Fruit fly (Drosophila melanogaster) whole organism, embryonic: Measurements from ENCODE around the gene Lsp1alpha.

ENCODE experiments used
- CG10209 ChIP-seq: fragments of 200-800 bp; sonication (Bioruptor generic); optimal IDR thresholded peaks from 3 replicates; lab custom pipeline; 2017; ENCODE audit warnings: missing biosample characterization, mild to moderate bottlenecking, missing genetic modification characterization, missing genetic modification reagents
- CG10565 ChIP-seq: fragments of 200-800 bp; sonication (Bioruptor generic); optimal IDR thresholded peaks from 3 replicates; lab custom pipeline; 2016; ENCODE audit warnings: missing biosample characterization, mild to moderate bottlenecking, missing genetic modification characterization
- CG11398 ChIP-seq: fragments of 200-800 bp; sonication (Bioruptor generic); optimal IDR thresholded peaks from 2 replicates; lab custom pipeline; 2016; ENCODE audit warnings: missing biosample characterization, missing genetic modification characterization
- CG11504 ChIP-seq: fragments of 200-800 bp; sonication (Bioruptor generic); optimal IDR thresholded peaks from 3 replicates; lab custom pipeline; 2019; ENCODE audit warnings: missing biosample characterization, mild to moderate bottlenecking, missing genetic modification characterization, moderate library complexity
- CG11696 ChIP-seq: fragments of 200-800 bp; sonication (Bioruptor generic); IDR thresholded peaks from 2 replicates; pipeline ENCODE4 v1.3.6; 2022; ENCODE audit warnings: missing biosample characterization, missing genetic modification characterization
- CG12071 ChIP-seq: fragments of 200-800 bp; sonication (Bioruptor generic); optimal IDR thresholded peaks from 3 replicates; lab custom pipeline; 2018; ENCODE audit warnings: missing biosample characterization, mild to moderate bottlenecking, missing genetic modification characterization
- CG12236 ChIP-seq: fragments of 200-800 bp; sonication (Bioruptor generic); optimal IDR thresholded peaks from 2 replicates; lab custom pipeline; 2016; ENCODE audit warnings: missing biosample characterization, missing genetic modification characterization
- CG13894 ChIP-seq: fragments of 200-800 bp; sonication (Bioruptor generic); optimal IDR thresholded peaks from 3 replicates; lab custom pipeline; 2018; ENCODE audit warnings: missing biosample characterization, mild to moderate bottlenecking, missing genetic modification characterization, moderate library complexity
- CG17328 ChIP-seq: fragments of 200-800 bp; sonication (Bioruptor generic); IDR thresholded peaks from 2 replicates; pipeline ENCODE4 v1.3.6; 2022; ENCODE audit warnings: missing biosample characterization, missing genetic modification characterization
- CG18599 ChIP-seq: fragments of 200-800 bp; sonication (Bioruptor generic); optimal IDR thresholded peaks from 3 replicates; lab custom pipeline; 2017; ENCODE audit warnings: missing biosample characterization, missing genetic modification characterization, mild to moderate bottlenecking, moderate library complexity, missing genetic modification reagents
- CG3065 ChIP-seq: fragments of 200-800 bp; sonication (Bioruptor generic); optimal IDR thresholded peaks from 2 replicates; lab custom pipeline; 2016; ENCODE audit warnings: missing biosample characterization, missing genetic modification characterization
- CG31365 ChIP-seq: fragments of 200-800 bp; sonication (Bioruptor generic); optimal IDR thresholded peaks from 2 replicates; lab custom pipeline; 2018; ENCODE audit warnings: missing biosample characterization, mild to moderate bottlenecking, missing genetic modification characterization
- CG32772 ChIP-seq: fragments of 200-800 bp; sonication (Bioruptor generic); IDR thresholded peaks from 2 replicates; pipeline ENCODE4 v1.3.6; 2022; ENCODE audit warnings: missing biosample characterization, missing genetic modification characterization
- CG42726 ChIP-seq: fragments of 200-800 bp; sonication (Bioruptor generic); IDR thresholded peaks from 2 replicates; pipeline ENCODE4 v1.3.6; 2022; ENCODE audit warnings: missing biosample characterization, missing genetic modification characterization; ENCODE audit not compliant: partially characterized antibody
- CG4328 ChIP-seq: fragments of 200-800 bp; sonication (Bioruptor generic); optimal IDR thresholded peaks from 3 replicates; lab custom pipeline; 2017; ENCODE audit warnings: missing biosample characterization, missing genetic modification reagents, missing genetic modification characterization
- CG43689 ChIP-seq: fragments of 200-800 bp; sonication (Bioruptor generic); IDR thresholded peaks from 2 replicates; pipeline ENCODE4 v1.3.6; 2022; ENCODE audit warnings: missing biosample characterization, missing genetic modification characterization
- CG6654 ChIP-seq: fragments of 200-800 bp; sonication (Bioruptor generic); optimal IDR thresholded peaks from 2 replicates; lab custom pipeline; 2017; ENCODE audit warnings: missing biosample characterization, mild to moderate bottlenecking, missing genetic modification characterization
- CG7963 ChIP-seq: fragments of 200-800 bp; sonication (Bioruptor generic); IDR thresholded peaks from 3 replicates; pipeline ENCODE4 v1.3.6; 2022; ENCODE audit warnings: missing biosample characterization, missing genetic modification characterization; ENCODE audit not compliant: partially characterized antibody
- CG7987 ChIP-seq: fragments of 200-800 bp; sonication (Bioruptor generic); optimal IDR thresholded peaks from 2 replicates; lab custom pipeline; 2018; ENCODE audit warnings: missing biosample characterization, mild to moderate bottlenecking, missing genetic modification characterization, moderate library complexity
- CG9215 ChIP-seq: fragments of 200-800 bp; sonication (Bioruptor generic); IDR thresholded peaks from 2 replicates; pipeline ENCODE4 v1.3.6; 2022; ENCODE audit warnings: missing biosample characterization, missing genetic modification characterization
- CG9876 ChIP-seq: fragments of 200-800 bp; sonication (Bioruptor generic); optimal IDR thresholded peaks from 2 replicates; lab custom pipeline; 2016; ENCODE audit warnings: missing biosample characterization, missing genetic modification characterization
- D19B ChIP-seq: fragments of 200-800 bp; sonication (Bioruptor generic); optimal IDR thresholded peaks from 2 replicates; lab custom pipeline; 2017; ENCODE audit warnings: missing biosample characterization, mild to moderate bottlenecking, missing genetic modification characterization
- Fer3 ChIP-seq: fragments of 200-800 bp; sonication (Bioruptor generic); optimal IDR thresholded peaks from 2 replicates; lab custom pipeline; 2018; ENCODE audit warnings: missing biosample characterization, mild to moderate bottlenecking, missing genetic modification characterization, moderate library complexity
- Hr3 ChIP-seq: fragments of 200-800 bp; sonication (Bioruptor generic); optimal IDR thresholded peaks from 3 replicates; lab custom pipeline; 2016; ENCODE audit warnings: missing biosample characterization, missing genetic modification characterization
- Mes4 ChIP-seq: fragments of 200-800 bp; sonication (Bioruptor generic); optimal IDR thresholded peaks from 2 replicates; lab custom pipeline; 2016; ENCODE audit warnings: missing biosample characterization, missing genetic modification characterization
- Side ChIP-seq: fragments of 200-800 bp; sonication (Bioruptor generic); optimal IDR thresholded peaks from 2 replicates; lab custom pipeline; 2016; ENCODE audit warnings: missing biosample characterization, missing genetic modification characterization
- Spps ChIP-seq: fragments of 200-800 bp; sonication (Bioruptor generic); optimal IDR thresholded peaks from 2 replicates; lab custom pipeline; 2018; ENCODE audit warnings: missing biosample characterization, mild to moderate bottlenecking, missing genetic modification characterization
- Sry-β ChIP-seq: fragments of 200-800 bp; sonication (Bioruptor generic); optimal IDR thresholded peaks from 2 replicates; lab custom pipeline; 2018; ENCODE audit warnings: missing biosample characterization, mild to moderate bottlenecking, missing genetic modification characterization, moderate library complexity
- ato ChIP-seq: fragments of 200-800 bp; sonication (Bioruptor generic); IDR thresholded peaks from 2 replicates; pipeline ENCODE4 v1.3.6; 2022; ENCODE audit warnings: missing biosample characterization, missing genetic modification characterization; ENCODE audit not compliant: partially characterized antibody
- bigmax ChIP-seq: fragments of 200-800 bp; sonication (Bioruptor generic); optimal IDR thresholded peaks from 2 replicates; lab custom pipeline; 2018; ENCODE audit warnings: missing biosample characterization, mild to moderate bottlenecking, missing genetic modification characterization
- corto ChIP-seq: fragments of 200-800 bp; sonication (Bioruptor generic); optimal IDR thresholded peaks from 2 replicates; lab custom pipeline; 2016; ENCODE audit warnings: missing biosample characterization, mild to moderate bottlenecking, missing genetic modification characterization, moderate library complexity
- crc ChIP-seq: fragments of 200-800 bp; sonication (Bioruptor generic); optimal IDR thresholded peaks from 2 replicates; lab custom pipeline; 2016; ENCODE audit warnings: missing biosample characterization, missing genetic modification characterization
- croc ChIP-seq: fragments of 200-800 bp; sonication (Bioruptor generic); conservative IDR thresholded peaks from 3 replicates; pipeline ENCODE4 v1.3.6; 2022; ENCODE audit warnings: missing biosample characterization, missing genetic modification characterization
- cwo ChIP-seq: fragments of 200-800 bp; sonication (Bioruptor generic); optimal IDR thresholded peaks from 3 replicates; lab custom pipeline; 2017; ENCODE audit warnings: missing biosample characterization, missing genetic modification characterization, mild to moderate bottlenecking, moderate library complexity, missing genetic modification reagents
- fu2 ChIP-seq: fragments of 200-800 bp; sonication (Bioruptor generic); optimal IDR thresholded peaks from 2 replicates; lab custom pipeline; 2016; ENCODE audit warnings: missing biosample characterization, missing genetic modification characterization
- gsb-n ChIP-seq: fragments of 200-800 bp; sonication (Bioruptor generic); optimal IDR thresholded peaks from 3 replicates; lab custom pipeline; 2018; ENCODE audit warnings: missing biosample characterization, mild to moderate bottlenecking, missing genetic modification characterization
- hb ChIP-seq: fragments of 200-800 bp; sonication (Bioruptor generic); IDR thresholded peaks from 3 replicates; pipeline ENCODE4 v1.3.6; 2022; ENCODE audit warnings: missing biosample characterization, missing genetic modification characterization; ENCODE audit not compliant: partially characterized antibody
- hth ChIP-seq: fragments of >200 bp; optimal IDR thresholded peaks from 2 replicates; lab custom pipeline; 2017; ENCODE audit warnings: inconsistent platforms
- mld ChIP-seq: fragments of 200-800 bp; sonication (Bioruptor generic); IDR thresholded peaks from 3 replicates; pipeline ENCODE4 v1.3.6; 2022; ENCODE audit warnings: missing biosample characterization, missing genetic modification characterization; ENCODE audit not compliant: partially characterized antibody
- nerfin-2 ChIP-seq: fragments of 200-800 bp; sonication (Bioruptor generic); IDR thresholded peaks from 2 replicates; pipeline ENCODE4 v1.3.6; 2022; ENCODE audit warnings: missing biosample characterization, missing genetic modification characterization; ENCODE audit not compliant: partially characterized antibody
- ranshi ChIP-seq: fragments of 200-800 bp; sonication (Bioruptor generic); IDR thresholded peaks from 2 replicates; pipeline ENCODE4 v1.3.6; 2022; ENCODE audit warnings: missing biosample characterization, missing genetic modification characterization
- ro ChIP-seq: fragments of 200-800 bp; sonication (Bioruptor generic); IDR thresholded peaks from 2 replicates; pipeline ENCODE4 v1.3.6; 2022; ENCODE audit warnings: missing biosample characterization, missing genetic modification characterization
- sd ChIP-seq: fragments of 200-800 bp; sonication (Bioruptor generic); optimal IDR thresholded peaks from 3 replicates; lab custom pipeline; 2018; ENCODE audit warnings: missing biosample characterization, mild to moderate bottlenecking, missing genetic modification characterization, moderate library complexity
- seq ChIP-seq: fragments of 200-800 bp; sonication (Bioruptor generic); IDR thresholded peaks from 2 replicates; pipeline ENCODE4 v1.3.6; 2022; ENCODE audit warnings: missing biosample characterization, missing genetic modification characterization
- so ChIP-seq: fragments of 200-800 bp; sonication (Bioruptor generic); IDR thresholded peaks from 3 replicates; pipeline ENCODE4 v1.3.6; 2022; ENCODE audit warnings: missing biosample characterization, missing genetic modification characterization
- ssp ChIP-seq: fragments of 200-800 bp; sonication (Bioruptor generic); IDR thresholded peaks from 2 replicates; pipeline ENCODE4 v1.3.6; 2022; ENCODE audit warnings: missing biosample characterization, missing genetic modification characterization
- trem ChIP-seq: fragments of 200-800 bp; optimal IDR thresholded peaks from 3 replicates; lab custom pipeline; 2019; ENCODE audit warnings: missing biosample characterization, mild to moderate bottlenecking, missing genetic modification characterization, moderate library complexity
- wek ChIP-seq: fragments of 200-800 bp; sonication (Bioruptor generic); optimal IDR thresholded peaks from 3 replicates; lab custom pipeline; 2018; ENCODE audit warnings: missing biosample characterization, mild to moderate bottlenecking, missing genetic modification characterization, moderate library complexity
- yki ChIP-seq: fragments of >200 bp; optimal IDR thresholded peaks from 3 replicates; lab custom pipeline; 2018
- zen2 ChIP-seq: fragments of 200-800 bp; sonication (Bioruptor generic); IDR thresholded peaks from 3 replicates; pipeline ENCODE4 v1.3.6; 2022; ENCODE audit warnings: missing biosample characterization, missing genetic modification characterization; ENCODE audit not compliant: partially characterized antibody

The Lsp1alpha gene

dm6 chrX:12462936-12463558 is 27.0 kb upstream of the Lsp1alpha start, which contains the start of the genes Rab40 and CG42258 (continued):
- TF ChIP-seq CG10209 = peak; percentile 48
- no peak for TF ChIP-seq CG10565 (GFP tag; lab: Kevin White, UChicago)
- peak; percentile 29 for TF ChIP-seq CG18599
- peak; percentile 32; the same call in 1 of the 2 replicates for TF ChIP-seq ssp (GFP tag; lab: Robert Waterston, UW)
- TF ChIP-seq sd = no peak
- no peak for TF ChIP-seq CG7987
- no peak for TF ChIP-seq CG4328
- TF ChIP-seq Spps (tag; lab: Kevin White, UChicago) = no peak
- no peak for TF ChIP-seq cwo (GFP tag; lab: Kevin White, UChicago)
- TF ChIP-seq crc (GFP tag; lab: Kevin White, UChicago) = no peak
- TF ChIP-seq CG42726 = 0 out of 2 replicates have a peak, but pooled peaks have one; percentile 26
- TF ChIP-seq zen2 (GFP tag; lab: Robert Waterston, UW) = no peak; the same call in 2 of the 3 replicates
- peak; percentile 19 for TF ChIP-seq trem (tag; lab: Kevin White, UChicago)
- no peak for TF ChIP-seq Mes4 (GFP tag; lab: Kevin White, UChicago)
- no peak for TF ChIP-seq yki (lab: Kevin White, UChicago)
- no peak for TF ChIP-seq bigmax (GFP tag; lab: Kevin White, UChicago)
- TF ChIP-seq hth (lab: Kevin White, UChicago) = no peak
- TF ChIP-seq seq = no peak
- TF ChIP-seq CG3065 = no peak
- peak; percentile 26 for TF ChIP-seq Fer3 (tag; lab: Kevin White, UChicago)
- TF ChIP-seq ato (GFP tag; lab: Robert Waterston, UW) = no peak
- TF ChIP-seq CG7963 = 0 out of 3 replicates have a peak, but pooled peaks have one; percentile 18
- no peak for TF ChIP-seq CG9876 (GFP tag; lab: Kevin White, UChicago)
- no peak for TF ChIP-seq CG31365 (tag; lab: Kevin White, UChicago)
- TF ChIP-seq CG11504 (tag; lab: Kevin White, UChicago) = peak; percentile 43
- no peak for TF ChIP-seq mld (GFP tag; lab: Robert Waterston, UW)
- no peak for TF ChIP-seq corto
- no peak for TF ChIP-seq CG11398 (GFP tag; lab: Kevin White, UChicago)
- TF ChIP-seq Sry-β = peak; percentile 66
- TF ChIP-seq CG12071 (GFP tag; lab: Kevin White, UChicago) = no peak
- TF ChIP-seq nerfin-2 = peak; percentile 40; the same call in 1 of the 2 replicates
- TF ChIP-seq CG9215 (GFP tag; lab: Robert Waterston, UW) = peak; percentile 48; the same call in 1 of the 2 replicates
- TF ChIP-seq croc (GFP tag; lab: Robert Waterston, UW) = no peak
- no peak for TF ChIP-seq D19B (GFP tag; lab: Kevin White, UChicago)
- TF ChIP-seq CG32772 (GFP tag; lab: Robert Waterston, UW) = no peak
- no peak for TF ChIP-seq CG12236 (GFP tag; lab: Kevin White, UChicago)
- no peak for TF ChIP-seq ranshi (GFP tag; lab: Robert Waterston, UW)
- no peak for TF ChIP-seq CG17328
- peak; percentile 32 for TF ChIP-seq CG13894 (tag; lab: Kevin White, UChicago)
- no peak for TF ChIP-seq wek
- TF ChIP-seq CG6654 = no peak
- TF ChIP-seq CG43689 = no peak
- TF ChIP-seq so = no peak
- TF ChIP-seq fu2 = peak; percentile 44
- no peak for TF ChIP-seq gsb-n (tag; lab: Kevin White, UChicago)
- no peak for TF ChIP-seq hb (GFP tag; lab: Robert Waterston, UW)
- TF ChIP-seq CG11696 (GFP tag; lab: Robert Waterston, UW) = no peak
- TF ChIP-seq Hr3 (GFP tag; lab: Kevin White, UChicago) = peak; percentile 57
- TF ChIP-seq ro (GFP tag; lab: Robert Waterston, UW) = no peak
- peak; percentile 16 for TF ChIP-seq Side (GFP tag; lab: Kevin White, UChicago)
